Fruit fly (Drosophila melanogaster) whole organism, embryonic: ENCODE measurements around the gene CG33523.
A peak's percentile ranks its signal among the peaks of the same experiment; 100 is the strongest.

Experiments used
- Atf6 ChIP-seq: fragments of 200-800 bp; sonication (Bioruptor generic); IDR thresholded peaks from 2 replicates; pipeline ENCODE4 v1.3.6; 2022; ENCODE audit warnings: missing biosample characterization, missing genetic modification characterization
- BEAF-32 ChIP-seq: fragments of 200-800 bp; sonication (Bioruptor generic); optimal IDR thresholded peaks from 3 replicates; lab custom pipeline; 2017; ENCODE audit warnings: missing biosample characterization, missing genetic modification characterization, mild to moderate bottlenecking, moderate library complexity, missing genetic modification reagents
- BtbVII ChIP-seq: fragments of 200-800 bp; sonication (Bioruptor generic); optimal IDR thresholded peaks from 3 replicates; lab custom pipeline; 2017; ENCODE audit warnings: missing biosample characterization, mild to moderate bottlenecking, missing genetic modification characterization
- CG11504 ChIP-seq: fragments of 200-800 bp; sonication (Bioruptor generic); optimal IDR thresholded peaks from 3 replicates; lab custom pipeline; 2019; ENCODE audit warnings: missing biosample characterization, mild to moderate bottlenecking, missing genetic modification characterization, moderate library complexity
- CG13287 ChIP-seq: fragments of 200-800 bp; sonication (Bioruptor generic); IDR thresholded peaks from 2 replicates; pipeline ENCODE4 v1.3.6; 2022; ENCODE audit warnings: missing biosample characterization, missing genetic modification characterization; ENCODE audit not compliant: partially characterized antibody
- CG14050 ChIP-seq: fragments of 200-800 bp; sonication (Bioruptor generic); IDR thresholded peaks from 3 replicates; pipeline ENCODE4 v1.3.6; 2022; ENCODE audit warnings: missing biosample characterization, missing genetic modification characterization
- CG14710 ChIP-seq: fragments of 200-800 bp; sonication (Bioruptor generic); optimal IDR thresholded peaks from 3 replicates; lab custom pipeline; 2019; ENCODE audit warnings: missing biosample characterization, mild to moderate bottlenecking, missing genetic modification characterization, moderate library complexity
- CG1529 ChIP-seq: fragments of 200-800 bp; sonication (Bioruptor generic); optimal IDR thresholded peaks from 3 replicates; lab custom pipeline; 2018; ENCODE audit warnings: missing biosample characterization, missing genetic modification characterization
- CG15514 ChIP-seq: fragments of 200-800 bp; sonication (Bioruptor generic); optimal IDR thresholded peaks from 3 replicates; lab custom pipeline; 2017; ENCODE audit warnings: missing biosample characterization, missing genetic modification characterization, mild to moderate bottlenecking, moderate library complexity, missing genetic modification reagents
- CG1603 ChIP-seq: fragments of 200-800 bp; sonication (Bioruptor generic); optimal IDR thresholded peaks from 2 replicates; lab custom pipeline; 2019; ENCODE audit warnings: missing biosample characterization, mild to moderate bottlenecking, missing genetic modification characterization, moderate library complexity
- CG16779 ChIP-seq: fragments of 200-800 bp; sonication (Bioruptor generic); IDR thresholded peaks from 2 replicates; pipeline ENCODE4 v1.3.6; 2022; ENCODE audit warnings: missing biosample characterization, missing genetic modification characterization
- CG17829 ChIP-seq: fragments of 200-800 bp; optimal IDR thresholded peaks from 2 replicates; lab custom pipeline; 2019; ENCODE audit warnings: missing biosample characterization, mild to moderate bottlenecking, missing genetic modification characterization, moderate library complexity
- CG18262 ChIP-seq: fragments of 200-800 bp; optimal IDR thresholded peaks from 3 replicates; lab custom pipeline; 2019; ENCODE audit warnings: missing biosample characterization, mild to moderate bottlenecking, missing genetic modification characterization, moderate library complexity
- CG1832 ChIP-seq: fragments of 200-800 bp; sonication (Bioruptor generic); optimal IDR thresholded peaks from 2 replicates; lab custom pipeline; 2017; ENCODE audit warnings: missing biosample characterization, mild to moderate bottlenecking, missing genetic modification characterization, inconsistent platforms
- CG2116 ChIP-seq: fragments of 200-800 bp; sonication (Bioruptor generic); optimal IDR thresholded peaks from 3 replicates; lab custom pipeline; 2018; ENCODE audit warnings: missing biosample characterization, mild to moderate bottlenecking, missing genetic modification characterization
- CG33213 ChIP-seq: fragments of 200-800 bp; sonication (Bioruptor generic); optimal IDR thresholded peaks from 3 replicates; lab custom pipeline; 2016; ENCODE audit warnings: missing biosample characterization, missing genetic modification characterization
- CG34376 ChIP-seq: fragments of 200-800 bp; sonication (Bioruptor generic); optimal IDR thresholded peaks from 2 replicates; lab custom pipeline; 2018; ENCODE audit warnings: missing biosample characterization, mild to moderate bottlenecking, missing genetic modification characterization
- CG4617 ChIP-seq: fragments of 200-800 bp; sonication (Bioruptor generic); optimal IDR thresholded peaks from 3 replicates; lab custom pipeline; 2016; ENCODE audit warnings: missing biosample characterization, missing genetic modification characterization, borderline replicate concordance
- CG6654 ChIP-seq: fragments of 200-800 bp; sonication (Bioruptor generic); optimal IDR thresholded peaks from 2 replicates; lab custom pipeline; 2017; ENCODE audit warnings: missing biosample characterization, mild to moderate bottlenecking, missing genetic modification characterization
- CG6813 ChIP-seq: fragments of 200-800 bp; sonication (Bioruptor generic); optimal IDR thresholded peaks from 2 replicates; lab custom pipeline; 2017; ENCODE audit warnings: missing biosample characterization, missing genetic modification characterization, mild to moderate bottlenecking, moderate library complexity, missing genetic modification reagents
- CG8290 ChIP-seq, 3 experiments: fragments of 200-800 bp; sonication (Bioruptor generic); optimal IDR thresholded peaks; 2 replicates each; lab custom pipeline; 2016 to 2019; ENCODE audit warnings: missing biosample characterization in 3 of 3, missing genetic modification characterization in 3 of 3, mild to moderate bottlenecking in 2 of 3, moderate library complexity in 1 of 3
- CG9797 ChIP-seq: fragments of 200-800 bp; sonication (Bioruptor generic); optimal IDR thresholded peaks from 3 replicates; lab custom pipeline; 2018; ENCODE audit warnings: missing biosample characterization, mild to moderate bottlenecking, missing genetic modification characterization
- CoRest ChIP-seq: fragments of 200-800 bp; sonication (Bioruptor generic); optimal IDR thresholded peaks from 3 replicates; lab custom pipeline; 2018; ENCODE audit warnings: missing biosample characterization, mild to moderate bottlenecking, missing genetic modification characterization, moderate library complexity
- Doc3 ChIP-seq: fragments of 200-800 bp; sonication (Bioruptor generic); IDR thresholded peaks from 3 replicates; pipeline ENCODE4 v1.3.6; 2022; ENCODE audit warnings: missing biosample characterization, missing genetic modification characterization; ENCODE audit not compliant: partially characterized antibody
- Dp ChIP-seq: fragments of 200-800 bp; sonication (Bioruptor generic); optimal IDR thresholded peaks from 2 replicates; lab custom pipeline; 2018; ENCODE audit warnings: missing biosample characterization, mild to moderate bottlenecking, missing genetic modification characterization, moderate library complexity
- E2f2 ChIP-seq: fragments of 200-800 bp; sonication (Bioruptor generic); IDR thresholded peaks from 2 replicates; pipeline ENCODE4 v1.3.6; 2022; ENCODE audit warnings: missing biosample characterization, missing genetic modification characterization
- H2.0 ChIP-seq: fragments of 200-800 bp; sonication (Bioruptor generic); IDR thresholded peaks from 2 replicates; pipeline ENCODE4 v1.3.6; 2022; ENCODE audit warnings: missing biosample characterization, missing genetic modification characterization
- Lhr ChIP-seq: fragments of 200-800 bp; sonication (Bioruptor generic); optimal IDR thresholded peaks from 3 replicates; lab custom pipeline; 2017; ENCODE audit warnings: mild to moderate bottlenecking, missing biosample characterization, missing genetic modification reagents, missing genetic modification characterization
- MBD-R2 ChIP-seq: fragments of 200-800 bp; sonication (Bioruptor generic); IDR thresholded peaks from 2 replicates; pipeline ENCODE4 v1.3.6; 2022; ENCODE audit warnings: missing biosample characterization, missing genetic modification characterization
- MESR4 ChIP-seq: fragments of 200-800 bp; sonication (Bioruptor generic); optimal IDR thresholded peaks from 2 replicates; lab custom pipeline; 2018; ENCODE audit warnings: missing biosample characterization, mild to moderate bottlenecking, missing genetic modification characterization, moderate library complexity
- Med ChIP-seq: fragments of 200-800 bp; sonication (Bioruptor generic); peaks from one replicate; lab custom pipeline; 2016; ENCODE audit warnings: missing biosample characterization, missing genetic modification characterization, mild to moderate bottlenecking, inconsistent platforms, moderate library complexity
- Myb ChIP-seq: fragments of 200-800 bp; sonication (Bioruptor generic); optimal IDR thresholded peaks from 2 replicates; lab custom pipeline; 2016; ENCODE audit warnings: missing biosample characterization, missing genetic modification characterization
- Nf-YC ChIP-seq: fragments of 200-800 bp; optimal IDR thresholded peaks from 3 replicates; lab custom pipeline; 2019; ENCODE audit warnings: missing biosample characterization, mild to moderate bottlenecking, missing genetic modification characterization, moderate library complexity
- Pdp1 ChIP-seq, 2 experiments: fragments of 200-800 bp; sonication (Bioruptor generic); optimal IDR thresholded peaks; 3 replicates each; lab custom pipeline; 2016; ENCODE audit warnings: missing biosample characterization in 2 of 2, missing genetic modification characterization in 2 of 2, mild to moderate bottlenecking in 1 of 2, moderate library complexity in 1 of 2
- Rfx ChIP-seq: fragments of 200-800 bp; sonication (Bioruptor generic); IDR thresholded peaks from 2 replicates; pipeline ENCODE4 v1.3.6; 2022; ENCODE audit warnings: missing biosample characterization, missing genetic modification characterization
- Sin3A ChIP-seq: fragments of >200 bp; optimal IDR thresholded peaks from 2 replicates; lab custom pipeline; 2018
- YL-1 ChIP-seq: fragments of 200-800 bp; sonication (Bioruptor generic); optimal IDR thresholded peaks from 3 replicates; lab custom pipeline; 2017; ENCODE audit warnings: missing biosample characterization, mild to moderate bottlenecking, missing genetic modification characterization
- abd-A ChIP-seq: fragments of 200-800 bp; sonication (Bioruptor generic); optimal IDR thresholded peaks from 3 replicates; lab custom pipeline; 2019; ENCODE audit warnings: missing biosample characterization, mild to moderate bottlenecking, missing genetic modification characterization, moderate library complexity
- crp ChIP-seq, 2 experiments: fragments of 200-800 bp; sonication (Bioruptor generic); optimal IDR thresholded peaks; 2 replicates in 1 of 2; 3 replicates in 1 of 2; lab custom pipeline; 2017; ENCODE audit warnings: missing biosample characterization in 2 of 2, missing genetic modification characterization in 2 of 2, mild to moderate bottlenecking in 1 of 2, moderate library complexity in 1 of 2
- gfzf ChIP-seq: fragments of 200-800 bp; sonication (Bioruptor generic); optimal IDR thresholded peaks from 2 replicates; lab custom pipeline; 2016; ENCODE audit warnings: missing biosample characterization, mild to moderate bottlenecking, missing genetic modification characterization, moderate library complexity
- jigr1 ChIP-seq: fragments of 200-800 bp; sonication (Bioruptor generic); IDR thresholded peaks from 3 replicates; pipeline ENCODE4 v1.3.6; 2022; ENCODE audit warnings: missing biosample characterization, missing genetic modification characterization
- klu ChIP-seq: fragments of 200-800 bp; sonication (Bioruptor generic); IDR thresholded peaks from 2 replicates; pipeline ENCODE4 v1.3.6; 2022; ENCODE audit warnings: missing biosample characterization, missing genetic modification characterization
- phol ChIP-seq: fragments of 200-800 bp; sonication (Bioruptor generic); optimal IDR thresholded peaks from 3 replicates; lab custom pipeline; 2018; ENCODE audit warnings: missing biosample characterization, mild to moderate bottlenecking, missing genetic modification characterization, moderate library complexity
- pzg ChIP-seq: fragments of 200-800 bp; sonication (Bioruptor generic); optimal IDR thresholded peaks from 3 replicates; lab custom pipeline; 2018; ENCODE audit warnings: missing biosample characterization, mild to moderate bottlenecking, missing genetic modification characterization, moderate library complexity
- row ChIP-seq: fragments of 200-800 bp; sonication (Bioruptor generic); IDR thresholded peaks from 3 replicates; pipeline ENCODE4 v1.3.6; 2022; ENCODE audit warnings: missing biosample characterization, missing genetic modification characterization
- sens ChIP-seq: fragments of 200-800 bp; sonication (Bioruptor generic); peaks from one replicate; lab custom pipeline; 2016; ENCODE audit warnings: missing biosample characterization, missing genetic modification characterization
- stwl ChIP-seq: fragments of 200-800 bp; sonication (Bioruptor generic); optimal IDR thresholded peaks from 3 replicates; lab custom pipeline; 2018; ENCODE audit warnings: missing biosample characterization, mild to moderate bottlenecking, missing genetic modification characterization, moderate library complexity
- trem ChIP-seq: fragments of 200-800 bp; optimal IDR thresholded peaks from 3 replicates; lab custom pipeline; 2019; ENCODE audit warnings: missing biosample characterization, mild to moderate bottlenecking, missing genetic modification characterization, moderate library complexity
- zen ChIP-seq: fragments of 200-800 bp; sonication (Bioruptor generic); optimal IDR thresholded peaks from 3 replicates; lab custom pipeline; 2018; ENCODE audit warnings: missing biosample characterization, mild to moderate bottlenecking, missing genetic modification characterization, moderate library complexity

CG33523 gene

DNA sequence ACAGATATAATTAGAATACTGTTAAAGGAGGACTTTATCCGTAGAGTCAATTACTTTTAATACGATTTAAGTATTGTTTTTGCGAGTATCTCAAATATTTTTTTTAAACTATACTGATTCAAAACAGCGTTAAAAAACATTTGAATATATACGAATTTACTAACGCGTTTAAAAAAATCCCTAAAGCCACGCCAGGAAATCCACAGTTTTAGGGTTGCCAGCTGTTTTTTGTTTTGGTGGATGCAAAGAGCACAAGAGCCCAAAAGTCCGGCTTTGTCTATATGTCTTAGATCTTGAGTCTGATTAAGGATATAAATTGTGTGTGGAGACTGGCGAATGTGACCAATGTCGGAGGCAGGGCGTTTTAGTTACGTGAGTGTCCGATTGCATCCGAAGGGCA is 3.9 kb downstream of the CG33523 start:
- TF ChIP-seq CG14710 (tag; lab: Kevin White, UChicago) (peak; percentile 8), H2.0 (0 out of 2 replicates have a peak, but pooled peaks have one; percentile 23), phol (peak; percentile 24), CG1603 (peak; percentile 24), CG13287 (peak; percentile 13; the same call in 1 of the 2 replicates), Med (GFP tag; lab: Kevin White, UChicago) (peak; percentile 30), CG15514 (GFP tag; lab: Kevin White, UChicago) (peak; percentile 87), crp (GFP tag; optimal IDR thresholded peaks at IDR 0.05; lab: Kevin White, UChicago) (peak in 1 of 2 experiments; percentile 33), CG14050 (no peak), CG2116 (GFP tag; lab: Kevin White, UChicago) (peak; percentile 51), Lhr (GFP tag; lab: Kevin White, UChicago) (peak; percentile 2), CG34376 (GFP tag; lab: Kevin White, UChicago) (no peak), zen (tag; lab: Kevin White, UChicago) (no peak), CG11504 (tag; lab: Kevin White, UChicago) (peak; percentile 5), CG6654 (GFP tag; lab: Kevin White, UChicago) (no peak), CG8290 (GFP tag; optimal IDR thresholded peaks at IDR 0.05; lab: Kevin White, UChicago) (peak; percentile 3), CG8290 (tag; optimal IDR thresholded peaks at IDR 0.05; lab: Kevin White, UChicago) (no peak), Sin3A (peak; percentile 6), abd-A (tag; lab: Kevin White, UChicago) (no peak), CG9797 (GFP tag; lab: Kevin White, UChicago) (peak; percentile 53), Nf-YC (peak; percentile 2), sens (GFP tag; lab: Kevin White, UChicago) (peak; percentile 78), pzg (GFP tag; lab: Kevin White, UChicago) (peak; percentile 34), MBD-R2 (GFP tag; lab: Robert Waterston, UW) (peak; percentile 53; the same call in 1 of the 2 replicates), row (GFP tag; lab: Robert Waterston, UW) (peak; percentile 29; the same call in 1 of the 3 replicates), Myb (peak; percentile 82), gfzf (GFP tag; lab: Kevin White, UChicago) (peak; percentile 76), CG6813 (no peak), CG33213 (GFP tag; lab: Kevin White, UChicago) (peak; percentile 36), Dp (GFP tag; lab: Kevin White, UChicago) (peak; percentile 46), trem (peak; percentile 42), CoRest (tag; lab: Kevin White, UChicago) (peak; percentile 17), CG18262 (tag; lab: Kevin White, UChicago) (no peak), CG4617 (GFP tag; lab: Kevin White, UChicago) (peak; percentile 14), CG1529 (GFP tag; lab: Kevin White, UChicago) (no peak), stwl (tag; lab: Kevin White, UChicago) (peak; percentile 90), YL-1 (GFP tag; lab: Kevin White, UChicago) (peak; percentile 34), klu (GFP tag; lab: Robert Waterston, UW) (no peak), MESR4 (GFP tag; lab: Kevin White, UChicago) (peak; percentile 17), CG1832 (no peak), jigr1 (no peak), CG17829 (tag; lab: Kevin White, UChicago) (peak; percentile 8), Doc3 (GFP tag; lab: Robert Waterston, UW) (no peak), BEAF-32 (GFP tag; lab: Kevin White, UChicago) (peak; percentile 19), BtbVII (GFP tag; lab: Kevin White, UChicago) (no peak), Rfx (GFP tag; lab: Robert Waterston, UW) (peak; percentile 11; the same call in 1 of the 2 replicates), Pdp1 (GFP tag; optimal IDR thresholded peaks at IDR 0.05; lab: Kevin White, UChicago) (no peak), Atf6 (GFP tag; lab: Robert Waterston, UW) (peak; percentile 15; the same call in 1 of the 2 replicates), CG16779 (GFP tag; lab: Robert Waterston, UW) (no peak), E2f2 (GFP tag; lab: Robert Waterston, UW) (peak; percentile 57)
